Fruit fly (Drosophila melanogaster): Measurements from ENCODE around the gene Rox8.

Gene Rox8

DNA sequence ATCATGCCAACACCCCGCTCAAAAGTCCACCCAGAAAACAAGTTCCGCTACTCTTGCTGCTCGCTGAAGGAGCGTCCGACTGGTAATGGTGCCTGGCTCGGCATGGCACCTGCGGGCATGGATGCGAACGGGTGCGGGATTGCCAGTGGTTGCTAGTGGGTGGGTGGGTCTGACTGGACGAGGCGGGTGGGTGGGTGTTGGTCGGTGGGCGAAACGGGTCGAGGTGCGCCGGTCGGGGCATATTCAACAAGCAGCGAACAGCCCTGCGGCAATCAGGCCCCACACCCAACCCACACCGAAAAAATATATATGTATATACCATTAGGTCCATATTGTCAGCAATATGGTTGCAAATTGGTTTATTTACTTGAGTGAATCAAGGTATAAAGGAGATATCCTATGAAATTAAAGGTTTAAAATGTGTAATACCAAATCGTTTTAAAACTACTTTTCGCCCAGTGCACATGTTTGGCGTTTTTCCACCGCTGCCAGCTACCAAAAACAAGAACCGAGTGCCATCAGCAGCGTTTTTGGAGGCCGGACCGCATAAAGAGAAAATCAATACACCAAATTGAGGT lies 37.3 kb downstream of the Rox8 start (continued):
- TF ChIP-seq btn (GFP tag; optimal IDR thresholded peaks at IDR 0.05) (no peak), fu2 (GFP tag; optimal IDR thresholded peaks at IDR 0.05) (no peak), cg (GFP tag; optimal IDR thresholded peaks at IDR 0.05) (no peak), CG42726 (GFP tag; IDR thresholded peaks at IDR 0.05; ENCODE audit: partially characterized antibody) (no peak), E2f2 (GFP tag; IDR thresholded peaks at IDR 0.05) (peak; percentile 47; the same call in 1 of the 2 replicates), mam (GFP tag; optimal IDR thresholded peaks at IDR 0.05) (peak; percentile 18), CG18011 (GFP tag; optimal IDR thresholded peaks at IDR 0.05) (no peak), sob (GFP tag; IDR thresholded peaks at IDR 0.05) (peak; percentile 53; the same call in 1 of the 2 replicates), Jarid2 (GFP tag; optimal IDR thresholded peaks at IDR 0.05) (no peak), stwl (tag; optimal IDR thresholded peaks at IDR 0.05) (no peak), CG13296 (GFP tag; optimal IDR thresholded peaks at IDR 0.05) (peak; percentile 43), jing (GFP tag; optimal IDR thresholded peaks at IDR 0.05) (peak; percentile 12), Dad (GFP tag; optimal IDR thresholded peaks at IDR 0.05) (peak; percentile 35), Hr78 (GFP tag; optimal IDR thresholded peaks at IDR 0.05) (peak in 1 of 2 experiments; percentile 43), Lhr (GFP tag; optimal IDR thresholded peaks at IDR 0.05) (no peak), Opbp (GFP tag; IDR thresholded peaks at IDR 0.05; ENCODE audit: partially characterized antibody) (no peak), CG8924 (tag; optimal IDR thresholded peaks at IDR 0.05) (peak; percentile 65), seq (GFP tag; IDR thresholded peaks at IDR 0.05) (peak; percentile 79), Lim3 (GFP tag; IDR thresholded peaks at IDR 0.05) (no peak), amos (GFP tag; IDR thresholded peaks at IDR 0.05; ENCODE audit: partially characterized antibody) (no peak), row (GFP tag; IDR thresholded peaks at IDR 0.05) (peak; percentile 85), CG18599 (GFP tag; optimal IDR thresholded peaks at IDR 0.05) (peak; percentile 84), Blimp-1 (GFP tag; optimal IDR thresholded peaks at IDR 0.05) (peak; percentile 53), Sin3A (optimal IDR thresholded peaks at IDR 0.05) (no peak), CG11456 (GFP tag; IDR thresholded peaks at IDR 0.05) (peak; percentile 58; the same call in 1 of the 3 replicates), gem (tag; optimal IDR thresholded peaks at IDR 0.05) (peak; percentile 74), H2.0 (GFP tag; IDR thresholded peaks at IDR 0.05) (peak; percentile 52; the same call in 1 of the 2 replicates), CG32772 (GFP tag; IDR thresholded peaks at IDR 0.05) (peak; percentile 60), phol (tag; optimal IDR thresholded peaks at IDR 0.05) (peak; percentile 41), CG2120 (GFP tag; optimal IDR thresholded peaks at IDR 0.05) (peak; percentile 80), CG2678 (tag; optimal IDR thresholded peaks at IDR 0.05) (peak; percentile 69), nau (GFP tag; optimal IDR thresholded peaks at IDR 0.05) (no peak), ac (GFP tag; optimal IDR thresholded peaks at IDR 0.05) (no peak), kni (GFP tag; optimal IDR thresholded peaks at IDR 0.05) (no peak), CG11504 (tag; optimal IDR thresholded peaks at IDR 0.05) (peak; percentile 78), Nf-YC (tag; optimal IDR thresholded peaks at IDR 0.05) (peak; percentile 40), exex (tag; optimal IDR thresholded peaks at IDR 0.05) (no peak), Hmr (GFP tag; optimal IDR thresholded peaks at IDR 0.05) (peak; percentile 74), CG7372 (GFP tag; IDR thresholded peaks at IDR 0.05) (peak; percentile 53; the same call in 1 of the 2 replicates), Myb (GFP tag; optimal IDR thresholded peaks at IDR 0.05) (peak; percentile 10), CG17568 (GFP tag; optimal IDR thresholded peaks at IDR 0.05) (peak; percentile 18), Nf-YB (GFP tag; optimal IDR thresholded peaks at IDR 0.05) (peak; percentile 13), bsh (GFP tag; optimal IDR thresholded peaks at IDR 0.05) (peak in 1 of 2 experiments; percentile 63), ken (GFP tag; IDR thresholded peaks at IDR 0.05) (peak; percentile 45; the same call in 1 of the 3 replicates), CG6813 (GFP tag; optimal IDR thresholded peaks at IDR 0.05) (peak; percentile 1), chif (GFP tag; optimal IDR thresholded peaks at IDR 0.05) (peak in 1 of 2 experiments; percentile 1), trem (tag; optimal IDR thresholded peaks at IDR 0.05) (no peak), sim (GFP tag; IDR thresholded peaks at IDR 0.05) (peak; percentile 37; the same call in 1 of the 2 replicates)

Data from whole organism, embryonic.